Fruit fly (Drosophila melanogaster): Measurements from ENCODE around the gene CG2186.

The CG2186 gene

dm6 chrX:10832369-10832768 is 25.1 kb upstream of the CG2186 start (continued):
- TF ChIP-seq CG18599 (GFP tag; optimal IDR thresholded peaks at IDR 0.05) (peak; percentile 27), Lhr (GFP tag; optimal IDR thresholded peaks at IDR 0.05) (peak; percentile 67), tio (GFP tag; optimal IDR thresholded peaks at IDR 0.05) (peak; percentile 9), Ptx1 (GFP tag; IDR thresholded peaks at IDR 0.05) (peak; percentile 67), Hmr (GFP tag; optimal IDR thresholded peaks at IDR 0.05) (peak; percentile 73), disco-r (GFP tag; optimal IDR thresholded peaks at IDR 0.05) (no peak), esg (GFP tag; conservative IDR thresholded peaks at IDR 0.05) (0 out of 2 replicates have a peak, but pooled peaks have one; percentile 15), CG2116 (GFP tag; optimal IDR thresholded peaks at IDR 0.05) (peak; percentile 60), Poxn (GFP tag; IDR thresholded peaks at IDR 0.05) (no peak), CG1647 (GFP tag; optimal IDR thresholded peaks at IDR 0.05) (peak; percentile 54), twi (tag; optimal IDR thresholded peaks at IDR 0.05) (peak; percentile 28), ssp (GFP tag; IDR thresholded peaks at IDR 0.05) (peak; percentile 49; the same call in 1 of the 2 replicates), pfk (GFP tag; optimal IDR thresholded peaks at IDR 0.05) (no peak), CG33557 (GFP tag; optimal IDR thresholded peaks at IDR 0.05) (peak; percentile 35), Dip2 (GFP tag; IDR thresholded peaks at IDR 0.05) (no peak), ci (GFP tag; IDR thresholded peaks at IDR 0.05) (peak; percentile 77), CrebB (tag; optimal IDR thresholded peaks at IDR 0.05) (no peak), Sox102F (GFP tag; optimal IDR thresholded peaks at IDR 0.05) (peak; percentile 72), row (GFP tag; IDR thresholded peaks at IDR 0.05) (0 out of 3 replicates have a peak, but pooled peaks have one; percentile 20), HHEX (GFP tag; optimal IDR thresholded peaks at IDR 0.05) (peak; percentile 53), exex (tag; optimal IDR thresholded peaks at IDR 0.05) (no peak), CG10543 (GFP tag; optimal IDR thresholded peaks at IDR 0.05) (peak; percentile 22), CG12744 (GFP tag; optimal IDR thresholded peaks at IDR 0.05) (peak; percentile 46), CG15514 (GFP tag; optimal IDR thresholded peaks at IDR 0.05) (peak; percentile 48), CG12236 (GFP tag; optimal IDR thresholded peaks at IDR 0.05) (no peak), CG13624 (GFP tag; optimal IDR thresholded peaks at IDR 0.05) (peak; percentile 52), HLH54F (GFP tag; optimal IDR thresholded peaks at IDR 0.05) (peak; percentile 50), peb (GFP tag; IDR thresholded peaks at IDR 0.05) (no peak), amos (GFP tag; IDR thresholded peaks at IDR 0.05; ENCODE audit: partially characterized antibody) (peak; percentile 66), CG12071 (GFP tag; optimal IDR thresholded peaks at IDR 0.05) (no peak), CG9932 (GFP tag; IDR thresholded peaks at IDR 0.05) (peak; percentile 71), CG13287 (GFP tag; IDR thresholded peaks at IDR 0.05; ENCODE audit: partially characterized antibody) (no peak), CG33213 (GFP tag; optimal IDR thresholded peaks at IDR 0.05) (peak; percentile 77), Dad (GFP tag; optimal IDR thresholded peaks at IDR 0.05) (peak; percentile 25), Med (GFP tag) (peak; percentile 96), bowl (GFP tag; IDR thresholded peaks at IDR 0.05) (no peak), H2.0 (GFP tag; IDR thresholded peaks at IDR 0.05) (no peak; the same call in 1 of the 2 replicates), Hsf (GFP tag; optimal IDR thresholded peaks at IDR 0.05) (peak; percentile 74), fd96Cb (tag; optimal IDR thresholded peaks at IDR 0.05) (peak; percentile 30), ap (GFP tag; IDR thresholded peaks at IDR 0.05) (peak; percentile 29; the same call in 1 of the 2 replicates), CG1792 (GFP tag; optimal IDR thresholded peaks at IDR 0.05) (no peak), D (optimal IDR thresholded peaks at IDR 0.05) (no peak), D (GFP tag; optimal IDR thresholded peaks at IDR 0.05) (peak; percentile 13), pb (GFP tag; optimal IDR thresholded peaks at IDR 0.05) (peak; percentile 18), sug (tag; optimal IDR thresholded peaks at IDR 0.05) (peak; percentile 59), cwo (GFP tag; optimal IDR thresholded peaks at IDR 0.05) (no peak), CG13775 (GFP tag; optimal IDR thresholded peaks at IDR 0.05) (peak; percentile 20), CG3726 (GFP tag; IDR thresholded peaks at IDR 0.05) (no peak), Bdp1 (GFP tag; optimal IDR thresholded peaks at IDR 0.05) (peak; percentile 6), Fer3 (tag; optimal IDR thresholded peaks at IDR 0.05) (peak; percentile 61), Lpt (GFP tag; optimal IDR thresholded peaks at IDR 0.05) (no peak)

Data from whole organism, embryonic.